Fruit fly (Drosophila melanogaster) whole organism, prepupa: ENCODE measurements around the gene CG34291.

ENCODE experiments used
- CG11294 ChIP-seq: fragments of 200-800 bp; sonication (Bioruptor generic); IDR thresholded peaks from 2 replicates; pipeline ENCODE4 v1.3.6; 2022; ENCODE audit warnings: missing biosample characterization, missing genetic modification characterization
- CG32006 ChIP-seq: fragments of 200-800 bp; sonication (Bioruptor generic); optimal IDR thresholded peaks from 3 replicates; lab custom pipeline; 2017; ENCODE audit warnings: missing biosample characterization, mild to moderate bottlenecking, missing genetic modification characterization
- CG4318 ChIP-seq: fragments of 200-800 bp; sonication (Bioruptor generic); optimal IDR thresholded peaks from 3 replicates; lab custom pipeline; 2017; ENCODE audit warnings: missing biosample characterization, mild to moderate bottlenecking, missing genetic modification characterization
- CG6276 ChIP-seq: fragments of 200-800 bp; sonication (Bioruptor generic); optimal IDR thresholded peaks from 2 replicates; lab custom pipeline; 2017; ENCODE audit warnings: missing biosample characterization, mild to moderate bottlenecking, missing genetic modification characterization
- CG6808 ChIP-seq: fragments of 200-800 bp; sonication (Bioruptor generic); optimal IDR thresholded peaks from 3 replicates; lab custom pipeline; 2017; ENCODE audit warnings: missing biosample characterization, missing genetic modification characterization, mild to moderate bottlenecking, moderate library complexity, missing genetic modification reagents
- Ets21C ChIP-seq: fragments of 200-800 bp; sonication (Bioruptor generic); optimal IDR thresholded peaks from 3 replicates; lab custom pipeline; 2016; ENCODE audit warnings: missing biosample characterization, missing genetic modification characterization
- Ets96B ChIP-seq: fragments of 200-800 bp; optimal IDR thresholded peaks from 2 replicates; lab custom pipeline; 2019; ENCODE audit warnings: missing biosample characterization, mild to moderate bottlenecking, missing genetic modification characterization, moderate library complexity
- Hr38 ChIP-seq: sonication (Bioruptor generic); optimal IDR thresholded peaks from 2 replicates; lab custom pipeline; 2016; ENCODE audit warnings: missing biosample characterization, missing genetic modification characterization
- Hr39 ChIP-seq: fragments of 200-800 bp; sonication (Bioruptor generic); optimal IDR thresholded peaks from 2 replicates; lab custom pipeline; 2016; ENCODE audit warnings: missing biosample characterization, missing genetic modification characterization
- Sox15 ChIP-seq: fragments of 200-800 bp; sonication (Bioruptor generic); optimal IDR thresholded peaks from 3 replicates; lab custom pipeline; 2016; ENCODE audit warnings: missing biosample characterization, missing genetic modification characterization
- acj6 ChIP-seq: fragments of 200-800 bp; sonication (Bioruptor generic); optimal IDR thresholded peaks from 3 replicates; lab custom pipeline; 2016; ENCODE audit warnings: missing biosample characterization, missing genetic modification characterization
- cyc ChIP-seq: fragments of 200-800 bp; sonication (Bioruptor generic); optimal IDR thresholded peaks from 3 replicates; lab custom pipeline; 2016; ENCODE audit warnings: missing biosample characterization, missing genetic modification characterization
- dac ChIP-seq: fragments of 200-800 bp; sonication (Bioruptor generic); optimal IDR thresholded peaks from 2 replicates; lab custom pipeline; 2017; ENCODE audit warnings: missing biosample characterization, mild to moderate bottlenecking, missing genetic modification characterization

dm6 chr3R:26428220-26428619, 2.6 kb upstream of the CG34291 start:
- TF ChIP-seq CG11294 (GFP tag; lab: Robert Waterston, UW) (no peak), Ets21C (GFP tag; lab: Kevin White, UChicago) (no peak), Ets96B (tag; lab: Kevin White, UChicago) (peak; percentile 50), Sox15 (GFP tag; lab: Kevin White, UChicago) (no peak), cyc (GFP tag; lab: Kevin White, UChicago) (peak; percentile 27), CG6808 (GFP tag; lab: Kevin White, UChicago) (peak; percentile 19), Hr38 (GFP tag; lab: Kevin White, UChicago) (no peak), acj6 (peak; percentile 23), CG6276 (peak; percentile 26), CG32006 (GFP tag; lab: Kevin White, UChicago) (peak; percentile 65), dac (no peak), CG4318 (GFP tag; lab: Kevin White, UChicago) (peak; percentile 10), Hr39 (GFP tag; lab: Kevin White, UChicago) (no peak)
